Fruit fly (Drosophila melanogaster) whole organism, adult: Measurements from ENCODE around the gene Lcp65Ag3.

ENCODE experiments used
- CG1620 ChIP-seq: fragments of 200-800 bp; sonication (Bioruptor generic); optimal IDR thresholded peaks from 2 replicates; lab custom pipeline; 2016; ENCODE audit warnings: missing biosample characterization, missing genetic modification characterization
- CG5204 ChIP-seq: fragments of 200-800 bp; sonication (Bioruptor generic); optimal IDR thresholded peaks from 2 replicates; lab custom pipeline; 2016; ENCODE audit warnings: missing biosample characterization, missing genetic modification characterization
- CG7045 ChIP-seq: fragments of 200-800 bp; sonication (Bioruptor generic); optimal IDR thresholded peaks from 2 replicates; lab custom pipeline; 2017; ENCODE audit warnings: missing biosample characterization, mild to moderate bottlenecking, missing genetic modification characterization
- Clk ChIP-seq: fragments of 200-800 bp; sonication (Bioruptor generic); optimal IDR thresholded peaks from 2 replicates; lab custom pipeline; 2017; ENCODE audit warnings: missing biosample characterization, missing genetic modification characterization
- Crg-1 ChIP-seq: fragments of 200-800 bp; sonication (Bioruptor generic); optimal IDR thresholded peaks from 2 replicates; lab custom pipeline; 2016; ENCODE audit warnings: missing biosample characterization, missing genetic modification characterization
- Mnt ChIP-seq: fragments of 200-800 bp; sonication (Bioruptor generic); optimal IDR thresholded peaks from 2 replicates; lab custom pipeline; 2016; ENCODE audit warnings: missing biosample characterization, mild to moderate bottlenecking, missing genetic modification characterization
- bab1 ChIP-seq: fragments of 200-800 bp; sonication (Bioruptor generic); optimal IDR thresholded peaks from 3 replicates; lab custom pipeline; 2019; ENCODE audit warnings: missing biosample characterization, mild to moderate bottlenecking, missing genetic modification characterization, moderate library complexity
- cic ChIP-seq: fragments of 200-800 bp; sonication (Bioruptor generic); optimal IDR thresholded peaks from 2 replicates; lab custom pipeline; 2017; ENCODE audit warnings: missing biosample characterization, mild to moderate bottlenecking, missing genetic modification characterization, moderate library complexity
- cnc ChIP-seq, 2 experiments: fragments of >200 bp; optimal IDR thresholded peaks; 2 replicates each; lab custom pipeline; 2017
- kay ChIP-seq: fragments of 200-800 bp; sonication (Bioruptor generic); peaks from one replicate; lab custom pipeline; 2016; ENCODE audit warnings: missing biosample characterization, missing genetic modification characterization, borderline replicate concordance
- ovo ChIP-seq: fragments of 200-800 bp; sonication (Bioruptor generic); optimal IDR thresholded peaks from 2 replicates; lab custom pipeline; 2016; ENCODE audit warnings: missing biosample characterization, missing genetic modification characterization
- tj ChIP-seq: fragments of 200-800 bp; sonication (Bioruptor generic); optimal IDR thresholded peaks from 3 replicates; lab custom pipeline; 2017; ENCODE audit warnings: missing biosample characterization, mild to moderate bottlenecking, missing genetic modification characterization, moderate library complexity

DNA sequence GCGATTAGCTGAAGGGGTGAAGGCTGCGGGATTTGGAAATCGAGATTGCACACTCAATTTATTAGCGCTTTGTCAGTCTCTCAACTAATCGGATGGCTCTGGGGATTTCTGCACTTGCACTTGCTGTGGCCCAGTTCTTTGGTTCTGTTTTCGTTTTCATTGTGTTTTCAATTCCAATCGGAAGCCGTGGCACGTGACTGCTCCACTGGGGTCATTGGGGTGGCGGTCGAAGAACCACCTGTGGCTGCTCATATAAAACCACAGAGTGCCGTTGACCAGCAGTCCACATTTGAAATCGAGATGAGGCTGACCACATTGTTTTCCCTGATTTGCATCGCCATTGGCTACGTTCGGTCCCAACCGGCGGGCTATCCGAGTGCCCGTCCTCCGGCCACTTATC lies 29.7 kb upstream of the Lcp65Ag3 start, which contains the start of gene Cpr65Az:
- TF ChIP-seq ovo (GFP tag; lab: Kevin White, UChicago), result no peak
- TF ChIP-seq Crg-1 (GFP tag; lab: Kevin White, UChicago), result no peak
- no peak for TF ChIP-seq Mnt (GFP tag; lab: Kevin White, UChicago)
- TF ChIP-seq kay (GFP tag; lab: Kevin White, UChicago), result no peak
- no peak for TF ChIP-seq cnc (optimal IDR thresholded peaks at IDR 0.05; lab: Kevin White, UChicago)
- no peak for TF ChIP-seq CG1620
- no peak for TF ChIP-seq bab1 (GFP tag; lab: Kevin White, UChicago)
- no peak for TF ChIP-seq CG7045 (GFP tag; lab: Kevin White, UChicago)
- no peak for TF ChIP-seq cic
- TF ChIP-seq CG5204 (GFP tag; lab: Kevin White, UChicago), result no peak
- TF ChIP-seq Clk, result no peak
- no peak for TF ChIP-seq tj (GFP tag; lab: Kevin White, UChicago)
